Worm (Caenorhabditis elegans): Measurements from ENCODE around the gene ced-11.

ced-11 gene

DNA sequence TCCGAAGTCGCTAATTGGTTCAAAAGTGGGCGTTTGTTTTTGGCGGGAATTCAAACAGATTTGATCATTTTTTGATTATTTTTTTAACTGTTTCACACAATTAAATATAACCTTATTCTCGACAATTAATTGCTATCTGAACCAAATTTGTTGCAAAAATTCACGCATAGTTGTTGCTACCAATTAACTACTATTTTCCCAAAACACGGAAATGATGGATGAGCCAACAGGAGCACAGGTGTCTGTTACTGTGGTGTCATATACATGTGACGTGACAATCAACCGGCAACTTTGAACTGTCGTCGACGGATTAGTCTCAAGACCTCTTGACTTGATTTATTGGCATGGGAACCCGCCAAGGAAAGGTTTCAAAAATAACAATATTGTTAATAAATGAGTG, 46.7 kb upstream of the ced-11 start:
- no peak for TF ChIP-seq attf-3 (GFP tag; conservative IDR thresholded peaks at IDR 0.05)
- TF ChIP-seq attf-5 (GFP tag; optimal IDR thresholded peaks at IDR 0.05) = no peak
- no peak for TF ChIP-seq pha-4 (tag; optimal IDR thresholded peaks at IDR 0.05)

DNA sequence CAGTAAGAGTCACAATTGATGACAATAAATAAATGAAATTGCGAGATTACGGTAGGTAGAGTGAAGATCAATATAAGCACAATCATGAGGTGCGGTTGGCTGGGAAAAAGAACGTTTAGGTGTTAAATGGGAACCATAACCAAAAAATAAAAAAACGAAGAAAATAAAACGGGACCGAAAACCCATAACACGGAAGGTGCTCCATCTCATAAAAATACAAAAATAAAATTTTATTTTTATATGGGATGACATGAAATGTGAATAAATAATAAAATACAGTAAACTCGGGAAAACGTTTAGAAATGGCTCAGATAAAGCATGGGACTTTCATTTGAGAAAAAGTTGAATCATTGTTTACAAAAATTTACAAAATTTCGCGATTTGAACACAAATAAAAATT, 43.8 kb upstream of the ced-11 start, which contains the start of gene F02A9.7:
Gene F02A9.7, minus strand, starts transcription at position 101 of the 400 bp plus-strand sequence.
- TF ChIP-seq madf-8 (GFP tag; conservative IDR thresholded peaks at IDR 0.05) (no peak), aptf-2 (GFP tag; conservative IDR thresholded peaks at IDR 0.05) (no peak), rpc-1 (optimal IDR thresholded peaks at IDR 0.05) (no peak), rpc-1 (tag; optimal IDR thresholded peaks at IDR 0.05) (no peak), F23B12.7 (tag; optimal IDR thresholded peaks at IDR 0.05; ENCODE audit: insufficient read depth) (no peak), rec-8 (tag; optimal IDR thresholded peaks at IDR 0.05) (no peak), hlh-26 (GFP tag; conservative IDR thresholded peaks at IDR 0.05) (no peak), lir-1 (GFP tag; conservative IDR thresholded peaks at IDR 0.05) (no peak), lin-40 (tag; optimal IDR thresholded peaks at IDR 0.05) (no peak), fkh-3 (tag; optimal IDR thresholded peaks at IDR 0.05) (no peak), cebp-1 (GFP tag; IDR thresholded peaks at IDR 0.05) (no peak), cebp-1 (tag; optimal IDR thresholded peaks at IDR 0.05) (no peak), madf-10 (tag; optimal IDR thresholded peaks at IDR 0.05) (no peak), him-1 (tag; optimal IDR thresholded peaks at IDR 0.05) (no peak), egl-18 (GFP tag; IDR thresholded peaks at IDR 0.05) (no peak), F52B5.7 (tag; optimal IDR thresholded peaks at IDR 0.05) (no peak), lin-26 (GFP tag; IDR thresholded peaks at IDR 0.05) (no peak), Y79H2A.3 (GFP tag; conservative IDR thresholded peaks at IDR 0.05) (no peak), F39B2.1 (GFP tag; IDR thresholded peaks at IDR 0.05) (no peak), F57A8.1 (GFP tag; optimal IDR thresholded peaks at IDR 0.05) (no peak), mel-28 (tag; optimal IDR thresholded peaks at IDR 0.05; ENCODE audit: borderline replicate concordance) (no peak)

DNA sequence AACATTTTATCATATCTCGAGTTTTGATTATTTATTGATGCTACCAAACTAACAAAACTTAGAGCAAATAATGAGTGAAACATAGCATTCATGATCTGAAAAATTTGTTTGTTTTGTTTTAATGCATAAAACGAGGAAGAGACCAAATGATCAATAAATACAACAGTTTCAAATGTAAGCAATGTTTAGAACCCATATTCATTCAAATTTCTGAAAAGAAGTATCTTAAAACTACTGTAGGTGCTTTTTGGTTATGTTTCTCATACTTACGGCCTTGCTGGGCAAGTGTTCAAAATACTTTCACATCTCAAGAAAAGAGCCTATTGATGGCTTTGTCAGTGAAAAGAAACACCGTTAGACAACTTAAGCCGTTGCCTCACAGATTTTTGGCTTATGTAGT, 41.6 kb upstream of the ced-11 start, which contains the start of gene F02A9.1:
Gene F02A9.1, minus strand, starts transcription at position 101 of the 400 bp plus-strand sequence.
- no peak for TF ChIP-seq akir-1 (GFP tag; optimal IDR thresholded peaks at IDR 0.05)
- TF ChIP-seq snpc-4 (GFP tag; optimal IDR thresholded peaks at IDR 0.05) = no peak
- no peak for TF ChIP-seq snpc-4 (tag; optimal IDR thresholded peaks at IDR 0.05)
- no peak for TF ChIP-seq pbrm-1 (GFP tag; IDR thresholded peaks at IDR 0.05)
- no peak for TF ChIP-seq F33H1.4 (GFP tag; IDR thresholded peaks at IDR 0.05)
- TF ChIP-seq hmg-1.2 (GFP tag; IDR thresholded peaks at IDR 0.05) = no peak
- TF ChIP-seq hlh-12 (tag; optimal IDR thresholded peaks at IDR 0.05) = no peak
- no peak for TF ChIP-seq ztf-28 (GFP tag; IDR thresholded peaks at IDR 0.05)
- TF ChIP-seq repo-1 (tag; optimal IDR thresholded peaks at IDR 0.05) = no peak
- no peak for TF ChIP-seq let-607 (tag; optimal IDR thresholded peaks at IDR 0.05)
- no peak for TF ChIP-seq chd-7 (tag; optimal IDR thresholded peaks at IDR 0.05)
- TF ChIP-seq egl-18 (GFP tag; IDR thresholded peaks at IDR 0.05) = no peak
- TF ChIP-seq nfyb-1 (GFP tag; IDR thresholded peaks at IDR 0.05) = no peak
- no peak for TF ChIP-seq rec-8 (tag; optimal IDR thresholded peaks at IDR 0.05)
- no peak for TF ChIP-seq dpff-1 (tag; optimal IDR thresholded peaks at IDR 0.05)
- no peak for TF ChIP-seq ztf-6 (GFP tag; IDR thresholded peaks at IDR 0.05)
- no peak for TF ChIP-seq ztf-3 (GFP tag; optimal IDR thresholded peaks at IDR 0.05)
- no peak for TF ChIP-seq Y56A3A.18 (GFP tag; IDR thresholded peaks at IDR 0.05)
- TF ChIP-seq nhr-27 (tag; optimal IDR thresholded peaks at IDR 0.05) = no peak
- TF ChIP-seq attf-6 (GFP tag; IDR thresholded peaks at IDR 0.05) = no peak
- no peak for TF ChIP-seq rcor-1 (GFP tag; IDR thresholded peaks at IDR 0.05)
